Worm (Caenorhabditis elegans): ENCODE measurements around the gene F25B4.7.

F25B4.7 gene

DNA sequence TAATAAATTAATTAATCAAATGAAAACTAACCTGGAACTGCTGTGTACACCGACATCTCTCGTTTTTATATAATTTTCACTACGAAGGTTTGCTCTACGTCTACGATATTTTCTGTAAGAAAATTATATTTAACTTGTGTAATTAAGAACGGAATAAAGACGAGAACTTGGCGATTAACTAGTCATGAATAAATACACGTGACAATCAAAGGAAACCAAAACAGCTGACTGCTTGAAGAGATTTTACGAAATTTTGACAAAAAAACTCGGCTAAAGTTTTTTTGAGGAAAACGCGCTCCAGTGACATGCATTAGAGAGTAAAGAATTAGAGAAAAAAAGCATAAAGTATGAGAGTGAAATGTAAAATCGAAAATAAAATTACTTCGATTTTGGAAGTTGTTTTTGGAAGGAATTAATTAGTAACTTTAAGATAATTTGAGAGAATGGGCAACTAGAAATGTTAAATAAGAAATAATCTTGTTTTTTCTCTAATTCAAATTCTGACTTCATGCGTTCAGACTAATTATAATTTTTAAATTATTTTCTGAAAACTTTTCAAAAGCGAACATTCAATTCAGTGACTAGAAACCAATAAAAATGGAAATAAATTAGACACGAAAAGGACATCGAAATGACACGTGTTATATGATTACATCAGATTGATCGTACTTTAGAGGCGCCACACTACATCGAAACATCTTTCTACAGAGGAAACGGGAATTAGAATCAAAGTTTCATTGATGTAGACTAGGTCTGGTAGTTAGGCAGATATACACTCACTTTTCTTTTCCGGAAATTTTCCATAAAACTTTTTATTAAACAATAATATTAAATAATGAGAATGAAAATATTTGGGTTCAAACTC lies at the start of gene F25B4.7:
TSS of gene F25B4.7 (minus strand) at position 112 of the 865 bp plus-strand sequence.
- peak; percentile 42 for TF ChIP-seq pha-4 (tag; optimal IDR thresholded peaks at IDR 0.05)
- TF ChIP-seq nhr-25 (tag; optimal IDR thresholded peaks at IDR 0.05), result peak; percentile 7
- peak; percentile 17 for TF ChIP-seq elt-2 (tag; optimal IDR thresholded peaks at IDR 0.05)
- peak; percentile 56 for TF ChIP-seq lin-15B (tag; optimal IDR thresholded peaks at IDR 0.05)
- TF ChIP-seq nhr-43 (tag; optimal IDR thresholded peaks at IDR 0.05; ENCODE audit: poor library complexity, severe bottlenecking), result peak; percentile 49
- no peak for TF ChIP-seq elt-1 (tag; optimal IDR thresholded peaks at IDR 0.05)
- peak; percentile 61 for TF ChIP-seq nhr-23 (tag; optimal IDR thresholded peaks at IDR 0.05)
- TF ChIP-seq jun-1 (tag; optimal IDR thresholded peaks at IDR 0.05), result no peak

DNA sequence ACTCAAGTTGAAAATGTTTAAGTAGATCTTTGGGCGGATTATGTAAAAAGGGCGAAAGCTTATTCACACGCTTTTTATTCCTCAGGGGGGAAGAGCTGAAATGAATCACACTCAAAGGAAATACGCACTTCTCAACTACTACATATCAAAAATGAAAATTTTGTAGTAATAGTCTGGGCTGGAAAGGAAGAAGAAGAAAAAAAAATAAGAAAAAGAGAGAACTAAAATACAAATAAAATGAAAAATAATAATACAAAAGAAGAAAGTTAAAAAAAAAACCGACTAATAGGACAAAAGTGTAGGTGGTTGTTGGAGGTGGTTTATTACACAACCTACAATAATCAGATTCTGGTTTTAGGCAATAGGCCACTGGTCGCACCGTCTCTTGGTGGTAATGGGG lies 49.0 kb upstream of the F25B4.7 start, which contains the start of gene K09H11.6:
TSS of gene K09H11.6 (minus strand) at position 101 of the 400 bp plus-strand sequence.
- TF ChIP-seq nfya-1 (tag; optimal IDR thresholded peaks at IDR 0.05; ENCODE audit: insufficient read depth) (peak; percentile 4), lsy-12 (tag; optimal IDR thresholded peaks at IDR 0.05) (no peak), snpc-4 (tag; optimal IDR thresholded peaks at IDR 0.05) (no peak), ztf-11 (tag; optimal IDR thresholded peaks at IDR 0.05) (no peak), ceh-16 (tag; optimal IDR thresholded peaks at IDR 0.05) (no peak), nhr-76 (tag; optimal IDR thresholded peaks at IDR 0.05) (no peak), nhr-25 (tag; optimal IDR thresholded peaks at IDR 0.05) (no peak), egl-27 (tag; optimal IDR thresholded peaks at IDR 0.05) (no peak)

DNA sequence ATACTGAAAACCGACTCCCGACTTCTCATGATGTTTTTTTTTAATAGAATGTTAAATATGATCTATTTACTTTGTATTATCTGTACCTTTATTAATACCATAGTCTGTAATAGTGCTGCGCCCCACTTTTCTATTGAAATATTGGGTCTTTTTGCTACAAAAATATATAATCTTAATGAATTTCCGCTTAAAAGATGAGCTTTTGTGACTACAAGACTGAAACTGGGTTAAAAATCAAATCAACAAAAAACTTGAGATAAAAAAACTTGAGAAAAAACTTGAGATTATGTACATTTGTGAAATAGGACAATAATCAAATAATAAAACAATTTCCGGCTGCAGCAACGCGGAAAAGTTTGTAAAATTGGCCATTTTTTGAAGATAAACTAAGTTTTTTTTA lies 43.8 kb upstream of the F25B4.7 start, which contains the start of gene K09H11.15:
TSS of gene K09H11.15 (minus strand) at position 101 of the 400 bp plus-strand sequence.
- TF ChIP-seq sea-2 (GFP tag; optimal IDR thresholded peaks at IDR 0.05) (no peak), ama-1 (optimal IDR thresholded peaks at IDR 0.05) (no peak), nhr-67 (tag; optimal IDR thresholded peaks at IDR 0.05) (no peak), ceh-28 (tag; optimal IDR thresholded peaks at IDR 0.05) (no peak), nhr-23 (tag; optimal IDR thresholded peaks at IDR 0.05) (no peak), daf-12 (tag; optimal IDR thresholded peaks at IDR 0.05) (no peak), aly-2 (tag; optimal IDR thresholded peaks at IDR 0.05) (no peak), unc-39 (tag; optimal IDR thresholded peaks at IDR 0.05) (no peak), pha-4 (tag; optimal IDR thresholded peaks at IDR 0.05) (no peak)

DNA sequence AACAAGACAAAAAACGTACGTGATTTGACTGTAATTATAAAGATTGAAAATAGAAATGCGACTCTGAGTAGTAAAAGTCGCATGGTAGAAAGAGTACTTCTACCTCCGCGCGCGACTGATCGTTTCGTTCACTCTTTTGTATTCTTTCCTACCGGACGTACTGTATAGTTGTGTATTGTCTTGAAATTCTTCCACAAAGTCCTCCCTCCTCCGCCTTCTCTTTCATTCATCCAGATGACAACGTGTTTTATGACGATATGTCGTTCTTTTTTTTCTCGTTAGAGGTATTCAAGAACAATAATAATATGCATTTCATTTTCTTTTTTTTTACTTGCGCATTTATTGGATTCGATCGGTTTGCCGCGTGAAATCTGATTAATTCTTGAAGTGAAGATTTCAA lies 39.4 kb upstream of the F25B4.7 start, which contains the start of gene K09H11.4:
TSS of gene K09H11.4 (minus strand) at position 101 of the 400 bp plus-strand sequence.
- no peak for TF ChIP-seq fos-1 (tag; optimal IDR thresholded peaks at IDR 0.05)
- no peak for TF ChIP-seq pqm-1 (tag; optimal IDR thresholded peaks at IDR 0.05)
- TF ChIP-seq ceh-16 (tag; optimal IDR thresholded peaks at IDR 0.05), result no peak
- no peak for TF ChIP-seq sea-2 (GFP tag; optimal IDR thresholded peaks at IDR 0.05)
- no peak for TF ChIP-seq unc-39 (tag; optimal IDR thresholded peaks at IDR 0.05)
- TF ChIP-seq ztf-11 (tag; optimal IDR thresholded peaks at IDR 0.05), result no peak
- no peak for TF ChIP-seq nhr-25 (tag; optimal IDR thresholded peaks at IDR 0.05)
- TF ChIP-seq hmg-11 (tag; optimal IDR thresholded peaks at IDR 0.05), result no peak
- no peak for TF ChIP-seq aly-2 (tag; optimal IDR thresholded peaks at IDR 0.05)
- no peak for TF ChIP-seq daf-12 (tag; optimal IDR thresholded peaks at IDR 0.05)
- no peak for TF ChIP-seq ztf-4 (tag; optimal IDR thresholded peaks at IDR 0.05)
- no peak for TF ChIP-seq mml-1 (tag; optimal IDR thresholded peaks at IDR 0.05)
- TF ChIP-seq skn-1 (tag; optimal IDR thresholded peaks at IDR 0.05), result no peak
- TF ChIP-seq ceh-82 (tag; optimal IDR thresholded peaks at IDR 0.05), result no peak
- TF ChIP-seq tbx-2 (tag; optimal IDR thresholded peaks at IDR 0.05), result no peak

DNA sequence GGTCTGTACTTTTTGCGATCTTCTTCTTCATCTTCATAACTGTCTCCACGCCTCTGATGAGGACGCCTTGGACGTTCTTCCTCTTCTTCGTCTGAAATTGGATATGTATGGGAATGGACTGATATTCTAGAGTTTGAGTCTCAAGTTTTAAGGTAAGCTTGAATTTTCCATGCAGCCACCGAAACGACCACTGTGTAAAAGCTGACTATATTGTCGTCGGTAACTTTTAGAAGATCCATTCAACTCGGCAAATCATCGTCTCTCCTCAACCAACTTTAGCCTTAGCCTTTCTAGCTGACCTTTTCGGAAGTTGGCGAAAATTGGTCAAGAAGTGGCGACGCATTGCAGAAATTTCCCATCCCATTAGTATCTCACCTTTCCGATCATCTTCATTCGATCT lies 37.4 kb upstream of the F25B4.7 start:
- TF ChIP-seq lsy-12 (tag; optimal IDR thresholded peaks at IDR 0.05) (no peak), nfya-1 (tag; optimal IDR thresholded peaks at IDR 0.05; ENCODE audit: insufficient read depth) (no peak), pqm-1 (tag; optimal IDR thresholded peaks at IDR 0.05) (no peak), nhr-77 (tag; optimal IDR thresholded peaks at IDR 0.05) (no peak), ama-1 (optimal IDR thresholded peaks at IDR 0.05) (no peak), nhr-28 (tag; optimal IDR thresholded peaks at IDR 0.05) (no peak), zag-1 (tag; optimal IDR thresholded peaks at IDR 0.05) (no peak), mml-1 (tag; optimal IDR thresholded peaks at IDR 0.05) (no peak), fkh-2 (tag; optimal IDR thresholded peaks at IDR 0.05) (no peak)
